Worm (Caenorhabditis elegans): ENCODE data around the gene K07E3.9.

ce11 chrX:8156502-8156901 lies 48.5 kb downstream of the K07E3.9 start:
- no peak for TF ChIP-seq ceh-30 (tag; optimal IDR thresholded peaks at IDR 0.05)
- TF ChIP-seq eyg-1 (tag; optimal IDR thresholded peaks at IDR 0.05), result no peak
- no peak for TF ChIP-seq F13H6.1 (tag; optimal IDR thresholded peaks at IDR 0.05)
- no peak for TF ChIP-seq unc-3 (GFP tag; conservative IDR thresholded peaks at IDR 0.05)
- TF ChIP-seq unc-3 (tag; optimal IDR thresholded peaks at IDR 0.05), result no peak
- TF ChIP-seq C08G9.2 (tag; optimal IDR thresholded peaks at IDR 0.05), result no peak
- TF ChIP-seq K09A11.1 (tag; optimal IDR thresholded peaks at IDR 0.05; ENCODE audit: insufficient read depth), result no peak
- TF ChIP-seq ceh-24 (tag; optimal IDR thresholded peaks at IDR 0.05), result no peak
- no peak for TF ChIP-seq npax-4 (tag; optimal IDR thresholded peaks at IDR 0.05)
- no peak for TF ChIP-seq hlh-8 (tag; optimal IDR thresholded peaks at IDR 0.05)
- TF ChIP-seq hlh-30 (tag; optimal IDR thresholded peaks at IDR 0.05; ENCODE audit: insufficient read depth), result no peak
- TF ChIP-seq pax-1 (tag; optimal IDR thresholded peaks at IDR 0.05), result no peak
- TF ChIP-seq pat-9 (tag; optimal IDR thresholded peaks at IDR 0.05), result no peak
- TF ChIP-seq ama-1 (optimal IDR thresholded peaks at IDR 0.05), result no peak
- TF ChIP-seq pha-4 (tag; optimal IDR thresholded peaks at IDR 0.05), result no peak

Measured in whole organism, late embryonic.